Fruit fly (Drosophila melanogaster): ENCODE results near the gene Ir10a.

DNA sequence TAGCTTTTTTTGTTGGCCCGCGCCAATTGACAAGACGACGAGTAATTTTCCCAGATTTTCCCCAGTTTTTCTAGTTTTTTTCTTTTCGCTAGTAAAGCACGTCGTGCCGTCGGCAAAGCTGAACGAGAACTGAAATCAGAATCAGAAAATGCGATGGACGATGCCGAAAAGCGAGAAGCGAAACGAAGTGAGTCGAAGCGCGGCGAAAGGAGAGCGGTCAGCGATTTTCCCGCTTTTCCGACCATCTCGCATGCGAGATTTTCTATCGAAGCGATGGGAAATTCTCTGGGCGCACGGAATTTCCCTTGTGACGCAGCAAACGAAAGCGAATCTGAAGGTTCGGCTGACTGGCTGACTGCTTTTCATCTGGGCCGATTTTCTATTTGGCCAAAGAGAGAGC is 17.4 kb downstream of the Ir10a start:
- TF ChIP-seq cato (GFP tag; optimal IDR thresholded peaks at IDR 0.05; ENCODE audit: borderline replicate concordance) (no peak), CG12659 (GFP tag; optimal IDR thresholded peaks at IDR 0.05) (no peak), CG10431 (GFP tag; optimal IDR thresholded peaks at IDR 0.05) (no peak), D19A (tag; optimal IDR thresholded peaks at IDR 0.05) (no peak), CG12219 (GFP tag; optimal IDR thresholded peaks at IDR 0.05) (no peak), fru (optimal IDR thresholded peaks at IDR 0.05) (no peak), CG7987 (GFP tag; optimal IDR thresholded peaks at IDR 0.05) (no peak), CG6813 (GFP tag; optimal IDR thresholded peaks at IDR 0.05) (no peak), ERR (GFP tag; optimal IDR thresholded peaks at IDR 0.05) (no peak), Vsx1 (GFP tag; optimal IDR thresholded peaks at IDR 0.05) (no peak)
